Worm (Caenorhabditis elegans): ENCODE data around the gene C16C8.5.

DNA sequence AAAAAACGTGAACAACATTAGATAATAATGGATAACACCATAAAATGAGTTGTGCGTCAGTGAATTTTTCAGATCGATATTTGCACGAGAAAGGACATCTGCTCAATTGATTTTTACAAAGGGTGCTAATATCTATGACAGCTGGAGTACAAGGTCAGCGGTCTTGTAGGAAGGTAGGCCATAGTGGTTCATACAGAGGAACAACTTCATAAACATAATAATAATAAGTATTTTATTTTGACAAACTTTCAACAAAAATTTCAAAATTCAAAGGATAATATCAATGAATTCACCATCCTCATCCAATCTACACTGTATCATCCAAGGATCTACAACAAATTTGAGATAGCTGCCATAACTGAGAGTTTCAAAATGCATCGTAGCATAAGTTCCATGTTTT, 32.0 kb upstream of the C16C8.5 start, which contains the start of gene fbxb-104:
- TF ChIP-seq ztf-29 (GFP tag; IDR thresholded peaks at IDR 0.05) (no peak), klf-2 (GFP tag; conservative IDR thresholded peaks at IDR 0.05) (no peak), tab-1 (GFP tag; IDR thresholded peaks at IDR 0.05) (no peak), ref-1 (GFP tag; conservative IDR thresholded peaks at IDR 0.05) (no peak), med-1 (GFP tag; optimal IDR thresholded peaks at IDR 0.05; ENCODE audit: insufficient read depth) (no peak), ztf-23 (GFP tag; IDR thresholded peaks at IDR 0.05) (no peak)
